Fruit fly (Drosophila melanogaster) whole organism, embryonic: ENCODE data around the gene Syx1A.

Experiments used
- Asciz ChIP-seq: fragments of 200-800 bp; sonication (Bioruptor generic); optimal IDR thresholded peaks from 2 replicates; lab custom pipeline; 2017; ENCODE audit warnings: missing biosample characterization, mild to moderate bottlenecking, missing genetic modification characterization, missing genetic modification reagents
- Atf3 ChIP-seq: fragments of 200-800 bp; sonication (Bioruptor generic); optimal IDR thresholded peaks from 3 replicates; lab custom pipeline; 2016; ENCODE audit warnings: missing biosample characterization, missing genetic modification characterization
- BtbVII ChIP-seq: fragments of 200-800 bp; sonication (Bioruptor generic); optimal IDR thresholded peaks from 3 replicates; lab custom pipeline; 2017; ENCODE audit warnings: missing biosample characterization, mild to moderate bottlenecking, missing genetic modification characterization
- CG10274 ChIP-seq: fragments of 200-800 bp; sonication (Bioruptor generic); optimal IDR thresholded peaks from 3 replicates; lab custom pipeline; 2017; ENCODE audit warnings: missing biosample characterization, mild to moderate bottlenecking, missing genetic modification characterization
- CG10366 ChIP-seq: fragments of 200-800 bp; sonication (Bioruptor generic); IDR thresholded peaks from 2 replicates; pipeline ENCODE4 v1.3.6; 2022; ENCODE audit warnings: missing biosample characterization, missing genetic modification characterization
- CG11456 ChIP-seq: fragments of 200-800 bp; sonication (Bioruptor generic); IDR thresholded peaks from 3 replicates; pipeline ENCODE4 v1.3.6; 2022; ENCODE audit warnings: missing biosample characterization, missing genetic modification characterization
- CG1233 ChIP-seq: fragments of 200-800 bp; sonication (Bioruptor generic); optimal IDR thresholded peaks from 4 replicates; lab custom pipeline; 2018; ENCODE audit warnings: missing biosample characterization, mild to moderate bottlenecking, missing genetic modification characterization
- CG12769 ChIP-seq: fragments of 200-800 bp; sonication (Bioruptor generic); optimal IDR thresholded peaks from 2 replicates; lab custom pipeline; 2019; ENCODE audit warnings: missing biosample characterization, mild to moderate bottlenecking, missing genetic modification characterization, moderate library complexity
- CG12942 ChIP-seq: fragments of 200-800 bp; sonication (Bioruptor generic); optimal IDR thresholded peaks from 3 replicates; lab custom pipeline; 2016; ENCODE audit warnings: missing biosample characterization, missing genetic modification characterization
- CG13296 ChIP-seq: fragments of 200-800 bp; sonication (Bioruptor generic); optimal IDR thresholded peaks from 3 replicates; lab custom pipeline; 2018; ENCODE audit warnings: missing biosample characterization, mild to moderate bottlenecking, missing genetic modification characterization
- CG14014 ChIP-seq: fragments of 200-800 bp; sonication (Bioruptor generic); IDR thresholded peaks from 2 replicates; pipeline ENCODE4 v1.3.6; 2022; ENCODE audit warnings: missing biosample characterization, missing genetic modification characterization
- CG14441 ChIP-seq: fragments of 200-800 bp; sonication (Bioruptor generic); IDR thresholded peaks from 2 replicates; pipeline ENCODE4 v1.3.6; 2022; ENCODE audit warnings: missing biosample characterization, missing genetic modification characterization
- CG16863 ChIP-seq: fragments of 200-800 bp; sonication (Bioruptor generic); optimal IDR thresholded peaks from 3 replicates; lab custom pipeline; 2016; ENCODE audit warnings: missing biosample characterization, missing genetic modification characterization
- CG17359 ChIP-seq: fragments of 200-800 bp; sonication (Bioruptor generic); optimal IDR thresholded peaks from 3 replicates; lab custom pipeline; 2018; ENCODE audit warnings: missing biosample characterization, mild to moderate bottlenecking, missing genetic modification characterization, moderate library complexity
- CG17829 ChIP-seq: fragments of 200-800 bp; optimal IDR thresholded peaks from 2 replicates; lab custom pipeline; 2019; ENCODE audit warnings: missing biosample characterization, mild to moderate bottlenecking, missing genetic modification characterization, moderate library complexity
- CG17912 ChIP-seq: fragments of 200-800 bp; sonication (Bioruptor generic); optimal IDR thresholded peaks from 2 replicates; lab custom pipeline; 2018; ENCODE audit warnings: missing biosample characterization, mild to moderate bottlenecking, missing genetic modification characterization
- CG18599 ChIP-seq: fragments of 200-800 bp; sonication (Bioruptor generic); optimal IDR thresholded peaks from 3 replicates; lab custom pipeline; 2017; ENCODE audit warnings: missing biosample characterization, missing genetic modification characterization, mild to moderate bottlenecking, moderate library complexity, missing genetic modification reagents
- CG2199 ChIP-seq: fragments of 200-800 bp; sonication (Bioruptor generic); IDR thresholded peaks from 3 replicates; pipeline ENCODE4 v1.3.6; 2022; ENCODE audit warnings: missing biosample characterization, missing genetic modification characterization
- CG3163 ChIP-seq: fragments of 200-800 bp; sonication (Bioruptor generic); optimal IDR thresholded peaks from 3 replicates; lab custom pipeline; 2016; ENCODE audit warnings: missing biosample characterization, missing genetic modification characterization
- CG4328 ChIP-seq: fragments of 200-800 bp; sonication (Bioruptor generic); optimal IDR thresholded peaks from 3 replicates; lab custom pipeline; 2017; ENCODE audit warnings: missing biosample characterization, missing genetic modification reagents, missing genetic modification characterization
- CG4360 ChIP-seq: fragments of 200-800 bp; sonication (Bioruptor generic); IDR thresholded peaks from 2 replicates; pipeline ENCODE4 v1.3.6; 2022; ENCODE audit warnings: missing biosample characterization, missing genetic modification characterization
- CG6683 ChIP-seq: fragments of 200-800 bp; sonication (Bioruptor generic); optimal IDR thresholded peaks from 2 replicates; lab custom pipeline; 2017; ENCODE audit warnings: missing biosample characterization, mild to moderate bottlenecking, missing genetic modification characterization, missing genetic modification reagents
- CG7357 ChIP-seq: fragments of 200-800 bp; sonication (Bioruptor generic); IDR thresholded peaks from 3 replicates; pipeline ENCODE4 v1.3.6; 2022; ENCODE audit warnings: missing biosample characterization, missing genetic modification characterization
- CG7372 ChIP-seq: fragments of 200-800 bp; sonication (Bioruptor generic); IDR thresholded peaks from 2 replicates; pipeline ENCODE4 v1.3.6; 2022; ENCODE audit warnings: missing biosample characterization, missing genetic modification characterization
- Doc2 ChIP-seq: fragments of 200-800 bp; sonication (Bioruptor generic); IDR thresholded peaks from 2 replicates; pipeline ENCODE4 v1.3.6; 2022; ENCODE audit warnings: missing biosample characterization, missing genetic modification characterization
- HmgD ChIP-seq: fragments of 200-800 bp; sonication (Bioruptor generic); optimal IDR thresholded peaks from 3 replicates; lab custom pipeline; 2016; ENCODE audit warnings: missing biosample characterization, missing genetic modification characterization
- MTF-1 ChIP-seq: fragments of 200-800 bp; sonication (Bioruptor generic); optimal IDR thresholded peaks from 2 replicates; lab custom pipeline; 2018; ENCODE audit warnings: missing biosample characterization, mild to moderate bottlenecking, missing genetic modification characterization, borderline replicate concordance
- Meics ChIP-seq: fragments of 200-800 bp; sonication (Bioruptor generic); optimal IDR thresholded peaks from 2 replicates; lab custom pipeline; 2017; ENCODE audit warnings: missing biosample characterization, mild to moderate bottlenecking, missing genetic modification characterization
- Nf-YC ChIP-seq: fragments of 200-800 bp; optimal IDR thresholded peaks from 3 replicates; lab custom pipeline; 2019; ENCODE audit warnings: missing biosample characterization, mild to moderate bottlenecking, missing genetic modification characterization, moderate library complexity
- Pdp1 ChIP-seq, 2 experiments: fragments of 200-800 bp; sonication (Bioruptor generic); optimal IDR thresholded peaks; 3 replicates each; lab custom pipeline; 2016; ENCODE audit warnings: missing biosample characterization in 2 of 2, missing genetic modification characterization in 2 of 2, mild to moderate bottlenecking in 1 of 2, moderate library complexity in 1 of 2
- Poxn ChIP-seq: fragments of 200-800 bp; sonication (Bioruptor generic); IDR thresholded peaks from 2 replicates; pipeline ENCODE4 v1.3.6; 2022; ENCODE audit warnings: missing biosample characterization, missing genetic modification characterization
- ase ChIP-seq: fragments of 200-800 bp; sonication (Bioruptor generic); IDR thresholded peaks from 3 replicates; pipeline ENCODE4 v1.3.6; 2022; ENCODE audit warnings: missing biosample characterization, missing genetic modification characterization
- bbx ChIP-seq: fragments of 200-800 bp; sonication (Bioruptor generic); IDR thresholded peaks from 2 replicates; pipeline ENCODE4 v1.3.6; 2022; ENCODE audit warnings: missing biosample characterization, missing genetic modification characterization; ENCODE audit not compliant: partially characterized antibody
- ewg ChIP-seq: fragments of 200-800 bp; sonication (Bioruptor generic); optimal IDR thresholded peaks from 3 replicates; lab custom pipeline; 2017; ENCODE audit warnings: mild to moderate bottlenecking, missing biosample characterization, missing genetic modification reagents, missing genetic modification characterization
- grau ChIP-seq: fragments of 200-800 bp; optimal IDR thresholded peaks from 3 replicates; lab custom pipeline; 2019; ENCODE audit warnings: missing biosample characterization, mild to moderate bottlenecking, missing genetic modification characterization, moderate library complexity
- grn ChIP-seq: fragments of 200-800 bp; sonication (Bioruptor generic); optimal IDR thresholded peaks from 3 replicates; lab custom pipeline; 2017; ENCODE audit warnings: missing biosample characterization, missing genetic modification characterization
- inv ChIP-seq: fragments of 200-800 bp; sonication (Bioruptor generic); IDR thresholded peaks from 2 replicates; pipeline ENCODE4 v1.3.6; 2022; ENCODE audit warnings: missing biosample characterization, missing genetic modification characterization; ENCODE audit not compliant: partially characterized antibody
- jing ChIP-seq: fragments of 200-800 bp; sonication (Bioruptor generic); optimal IDR thresholded peaks from 2 replicates; lab custom pipeline; 2018; ENCODE audit warnings: missing biosample characterization, mild to moderate bottlenecking, missing genetic modification characterization
- knrl ChIP-seq: fragments of 200-800 bp; sonication (Bioruptor generic); IDR thresholded peaks from 3 replicates; pipeline ENCODE4 v1.3.6; 2022; ENCODE audit warnings: missing biosample characterization, missing genetic modification characterization; ENCODE audit not compliant: partially characterized antibody
- lmd ChIP-seq: fragments of 200-800 bp; sonication (Bioruptor generic); IDR thresholded peaks from 2 replicates; pipeline ENCODE4 v1.3.6; 2022; ENCODE audit warnings: missing biosample characterization, missing genetic modification characterization
- nau ChIP-seq: fragments of 200-800 bp; sonication (Bioruptor generic); optimal IDR thresholded peaks from 3 replicates; lab custom pipeline; 2017; ENCODE audit warnings: missing biosample characterization, mild to moderate bottlenecking, missing genetic modification characterization, missing genetic modification reagents
- run ChIP-seq: fragments of 200-800 bp; sonication (Bioruptor generic); optimal IDR thresholded peaks from 3 replicates; lab custom pipeline; 2018; ENCODE audit warnings: missing biosample characterization, mild to moderate bottlenecking, missing genetic modification characterization
- sna ChIP-seq: fragments of 200-800 bp; sonication (Bioruptor generic); IDR thresholded peaks from 2 replicates; pipeline ENCODE4 v1.3.6; 2022; ENCODE audit warnings: missing biosample characterization, missing genetic modification characterization; ENCODE audit not compliant: partially characterized antibody
- sqz ChIP-seq: fragments of 200-800 bp; sonication (Bioruptor generic); optimal IDR thresholded peaks from 3 replicates; lab custom pipeline; 2018; ENCODE audit warnings: missing biosample characterization, mild to moderate bottlenecking, missing genetic modification characterization
- ssp ChIP-seq: fragments of 200-800 bp; sonication (Bioruptor generic); IDR thresholded peaks from 2 replicates; pipeline ENCODE4 v1.3.6; 2022; ENCODE audit warnings: missing biosample characterization, missing genetic modification characterization
- stc ChIP-seq: fragments of 200-800 bp; sonication (Bioruptor generic); IDR thresholded peaks from 2 replicates; pipeline ENCODE4 v1.3.6; 2022; ENCODE audit warnings: missing biosample characterization, missing genetic modification characterization
- stwl ChIP-seq: fragments of 200-800 bp; sonication (Bioruptor generic); optimal IDR thresholded peaks from 3 replicates; lab custom pipeline; 2018; ENCODE audit warnings: missing biosample characterization, mild to moderate bottlenecking, missing genetic modification characterization, moderate library complexity
- sug ChIP-seq: fragments of 200-800 bp; optimal IDR thresholded peaks from 2 replicates; lab custom pipeline; 2019; ENCODE audit warnings: missing biosample characterization, mild to moderate bottlenecking, missing genetic modification characterization, moderate library complexity
- tap ChIP-seq: fragments of 200-800 bp; optimal IDR thresholded peaks from 3 replicates; lab custom pipeline; 2019; ENCODE audit warnings: missing biosample characterization, mild to moderate bottlenecking, missing genetic modification characterization, moderate library complexity
- tup ChIP-seq: fragments of 200-800 bp; sonication (Bioruptor generic); optimal IDR thresholded peaks from 2 replicates; lab custom pipeline; 2016; ENCODE audit warnings: missing biosample characterization, mild to moderate bottlenecking, missing genetic modification characterization, moderate library complexity
- unpg ChIP-seq: fragments of 200-800 bp; sonication (Bioruptor generic); optimal IDR thresholded peaks from 3 replicates; lab custom pipeline; 2018; ENCODE audit warnings: missing biosample characterization, mild to moderate bottlenecking, missing genetic modification characterization, moderate library complexity

Gene Syx1A

dm6 chr3R:24057188-24057587 lies 48.4 kb downstream of the Syx1A start, which contains the start of gene Hsp68 (continued):
- no peak for TF ChIP-seq CG17912
- TF ChIP-seq ase (GFP tag; lab: Robert Waterston, UW), result no peak
- no peak; the same call in 2 of the 3 replicates for TF ChIP-seq knrl (GFP tag; lab: Robert Waterston, UW)
- no peak for TF ChIP-seq nau
- no peak for TF ChIP-seq lmd (GFP tag; lab: Robert Waterston, UW)
- TF ChIP-seq BtbVII (GFP tag; lab: Kevin White, UChicago), result peak; percentile 30
- peak; percentile 92 for TF ChIP-seq sqz (GFP tag; lab: Kevin White, UChicago)
- no peak for TF ChIP-seq CG1233
- peak; percentile 69; the same call in 1 of the 2 replicates for TF ChIP-seq bbx (GFP tag; lab: Robert Waterston, UW)
- no peak for TF ChIP-seq run
- TF ChIP-seq MTF-1 (GFP tag; lab: Kevin White, UChicago), result peak; percentile 25
- TF ChIP-seq CG12769 (tag; lab: Kevin White, UChicago), result peak; percentile 15
- peak; percentile 23 for TF ChIP-seq grau (tag; lab: Kevin White, UChicago)
- TF ChIP-seq CG2199 (GFP tag; lab: Robert Waterston, UW), result peak; percentile 81; the same call in 2 of the 3 replicates
- TF ChIP-seq sna (GFP tag; lab: Robert Waterston, UW), result 0 out of 2 replicates have a peak, but pooled peaks have one; percentile 50
- no peak for TF ChIP-seq Atf3 (GFP tag; lab: Kevin White, UChicago)
- TF ChIP-seq CG14441 (GFP tag; lab: Robert Waterston, UW), result no peak
- peak; percentile 22 for TF ChIP-seq sug (tag; lab: Kevin White, UChicago)
- no peak for TF ChIP-seq Pdp1 (GFP tag; optimal IDR thresholded peaks at IDR 0.05; lab: Kevin White, UChicago)
- TF ChIP-seq unpg (GFP tag; lab: Kevin White, UChicago), result no peak
- no peak for TF ChIP-seq Poxn (GFP tag; lab: Robert Waterston, UW)
- no peak for TF ChIP-seq jing (GFP tag; lab: Kevin White, UChicago)
- no peak for TF ChIP-seq CG4360
- TF ChIP-seq inv (GFP tag; lab: Robert Waterston, UW), result no peak
- no peak for TF ChIP-seq CG3163 (GFP tag; lab: Kevin White, UChicago)
- TF ChIP-seq CG7357 (GFP tag; lab: Robert Waterston, UW), result no peak
- no peak for TF ChIP-seq tap (tag; lab: Kevin White, UChicago)
- TF ChIP-seq stc (GFP tag; lab: Robert Waterston, UW), result no peak
- peak; percentile 54 for TF ChIP-seq stwl (tag; lab: Kevin White, UChicago)
- TF ChIP-seq CG7372 (GFP tag; lab: Robert Waterston, UW), result no peak
- no peak for TF ChIP-seq CG16863 (GFP tag; lab: Kevin White, UChicago)
- no peak for TF ChIP-seq Doc2 (GFP tag; lab: Robert Waterston, UW)
- TF ChIP-seq grn (GFP tag; lab: Kevin White, UChicago), result no peak
- no peak for TF ChIP-seq Asciz (GFP tag; lab: Kevin White, UChicago)
- TF ChIP-seq CG14014 (GFP tag; lab: Robert Waterston, UW), result no peak
- TF ChIP-seq ewg, result no peak
- TF ChIP-seq CG12942, result no peak
- TF ChIP-seq CG17359 (tag; lab: Kevin White, UChicago), result peak; percentile 7
- TF ChIP-seq Nf-YC, result no peak
- no peak for TF ChIP-seq tup
- no peak for TF ChIP-seq CG11456
- TF ChIP-seq CG10274, result no peak
- peak; percentile 4 for TF ChIP-seq HmgD (GFP tag; lab: Kevin White, UChicago)
- no peak for TF ChIP-seq CG6683 (GFP tag; lab: Kevin White, UChicago)
- TF ChIP-seq CG13296 (GFP tag; lab: Kevin White, UChicago), result peak; percentile 57
- TF ChIP-seq CG18599, result no peak
- no peak for TF ChIP-seq ssp
- TF ChIP-seq CG17829 (tag; lab: Kevin White, UChicago), result peak; percentile 38
- no peak for TF ChIP-seq CG10366
- no peak for TF ChIP-seq CG4328 (GFP tag; lab: Kevin White, UChicago)
- TF ChIP-seq Meics, result peak; percentile 2
